Fruit fly (Drosophila melanogaster): ENCODE results near the gene COX8.

COX8 gene

dm6 chr3L:21509488-21510122, 29.6 kb downstream of the COX8 start (continued):
- no peak for TF ChIP-seq gcm (GFP tag; optimal IDR thresholded peaks at IDR 0.05)
- TF ChIP-seq CG33213 (GFP tag; optimal IDR thresholded peaks at IDR 0.05), result no peak
- TF ChIP-seq Dll (GFP tag; IDR thresholded peaks at IDR 0.05; ENCODE audit: partially characterized antibody), result 0 out of 4 replicates have a peak, but pooled peaks have one; percentile 18
- no peak for TF ChIP-seq p53 (GFP tag; optimal IDR thresholded peaks at IDR 0.05)
- TF ChIP-seq CG12744 (GFP tag; optimal IDR thresholded peaks at IDR 0.05), result no peak
- TF ChIP-seq CG11398 (GFP tag; optimal IDR thresholded peaks at IDR 0.05), result no peak
- TF ChIP-seq Mes4 (GFP tag; optimal IDR thresholded peaks at IDR 0.05), result no peak
- no peak for TF ChIP-seq B-H2 (GFP tag; optimal IDR thresholded peaks at IDR 0.05)
- no peak for TF ChIP-seq toy (GFP tag; IDR thresholded peaks at IDR 0.05)
- TF ChIP-seq yki (optimal IDR thresholded peaks at IDR 0.05), result no peak
- TF ChIP-seq Spps (tag; optimal IDR thresholded peaks at IDR 0.05), result no peak
- TF ChIP-seq row (GFP tag; IDR thresholded peaks at IDR 0.05), result peak; percentile 71
- no peak for TF ChIP-seq zen (tag; optimal IDR thresholded peaks at IDR 0.05)
- peak; percentile 51 for TF ChIP-seq CG2712 (tag; optimal IDR thresholded peaks at IDR 0.05)
- TF ChIP-seq CG6689 (GFP tag; IDR thresholded peaks at IDR 0.05), result 0 out of 2 replicates have a peak, but pooled peaks have one; percentile 9
- peak; percentile 35 for TF ChIP-seq CG7839 (tag; optimal IDR thresholded peaks at IDR 0.05)
- TF ChIP-seq Drgx (GFP tag; IDR thresholded peaks at IDR 0.05), result peak; percentile 36; the same call in 1 of the 2 replicates
- no peak for TF ChIP-seq chinmo (GFP tag; IDR thresholded peaks at IDR 0.05; ENCODE audit: partially characterized antibody)
- peak; percentile 21 for TF ChIP-seq CG10462 (GFP tag; optimal IDR thresholded peaks at IDR 0.05)
- no peak for TF ChIP-seq CG3065 (GFP tag; optimal IDR thresholded peaks at IDR 0.05)
- 0 out of 3 replicates have a peak, but pooled peaks have one; percentile 24 for TF ChIP-seq Dbx (GFP tag; IDR thresholded peaks at IDR 0.05)
- peak; percentile 23 for TF ChIP-seq btn (GFP tag; optimal IDR thresholded peaks at IDR 0.05)
- TF ChIP-seq hb (GFP tag; IDR thresholded peaks at IDR 0.05; ENCODE audit: partially characterized antibody), result no peak
- no peak for TF ChIP-seq h (optimal IDR thresholded peaks at IDR 0.05)
- no peak for TF ChIP-seq ken (GFP tag; IDR thresholded peaks at IDR 0.05)
- TF ChIP-seq wek (GFP tag; optimal IDR thresholded peaks at IDR 0.05), result no peak
- no peak for TF ChIP-seq CG16813 (GFP tag; IDR thresholded peaks at IDR 0.05; ENCODE audit: partially characterized antibody)
- TF ChIP-seq ttk (GFP tag; IDR thresholded peaks at IDR 0.05), result no peak
- TF ChIP-seq mld (GFP tag; IDR thresholded peaks at IDR 0.05; ENCODE audit: partially characterized antibody), result no peak
- TF ChIP-seq ash1 (GFP tag; optimal IDR thresholded peaks at IDR 0.05), result no peak
- 0 out of 2 replicates have a peak, but pooled peaks have one; percentile 12 for TF ChIP-seq CG10366 (GFP tag; IDR thresholded peaks at IDR 0.05)
- TF ChIP-seq br (optimal IDR thresholded peaks at IDR 0.05), result no peak
- peak; percentile 50 for TF ChIP-seq Hsf (GFP tag; optimal IDR thresholded peaks at IDR 0.05)
- no peak for TF ChIP-seq org-1 (GFP tag; optimal IDR thresholded peaks at IDR 0.05)
- no peak for TF ChIP-seq onecut (GFP tag; IDR thresholded peaks at IDR 0.05)
- no peak for TF ChIP-seq Stat92E (GFP tag; optimal IDR thresholded peaks at IDR 0.05)
- no peak for TF ChIP-seq Doc2 (GFP tag; IDR thresholded peaks at IDR 0.05)
- no peak for TF ChIP-seq emc (GFP tag; optimal IDR thresholded peaks at IDR 0.05)
- no peak for TF ChIP-seq nau (GFP tag; optimal IDR thresholded peaks at IDR 0.05)
- TF ChIP-seq CG31388 (GFP tag; optimal IDR thresholded peaks at IDR 0.05), result no peak
- TF ChIP-seq CG4360 (GFP tag; IDR thresholded peaks at IDR 0.05), result no peak
- peak; percentile 51 for TF ChIP-seq CG7556 (GFP tag; optimal IDR thresholded peaks at IDR 0.05)
- peak; percentile 41 for TF ChIP-seq CG10979 (tag; optimal IDR thresholded peaks at IDR 0.05)
- no peak for TF ChIP-seq Scr (GFP tag; IDR thresholded peaks at IDR 0.05; ENCODE audit: partially characterized antibody)
- TF ChIP-seq insv (GFP tag; optimal IDR thresholded peaks at IDR 0.05), result no peak
- TF ChIP-seq sr (GFP tag; IDR thresholded peaks at IDR 0.05), result no peak
- peak; percentile 50 for TF ChIP-seq tin (GFP tag; optimal IDR thresholded peaks at IDR 0.05)
- no peak for TF ChIP-seq ara (GFP tag; IDR thresholded peaks at IDR 0.05)
- no peak for TF ChIP-seq salm (tag; optimal IDR thresholded peaks at IDR 0.05)
- no peak for TF ChIP-seq eve (GFP tag; optimal IDR thresholded peaks at IDR 0.05)
- peak; percentile 73 for TF ChIP-seq CG2120 (GFP tag; optimal IDR thresholded peaks at IDR 0.05)
- no peak for TF ChIP-seq lmd (GFP tag; IDR thresholded peaks at IDR 0.05)

Data from whole organism, embryonic.